Worm (Caenorhabditis elegans) whole organism, L1 larva: Measurements from ENCODE around the gene exos-4.1.

ENCODE experiments used
- C34B4.2 ChIP-seq: sonication (generic microtip); optimal IDR thresholded peaks from 2 replicates; lab custom pipeline; 2017; ENCODE audit warnings: mild to moderate bottlenecking, missing genetic modification characterization, missing compliant biosample characterization
- aha-1 ChIP-seq: fragments of 150-350 bp; optimal IDR thresholded peaks from 2 replicates; lab custom pipeline; 2014; ENCODE audit warnings: missing biosample characterization, missing genetic modification characterization
- alr-1 ChIP-seq: fragments of 200-800 bp; sonication (Bioruptor generic); optimal IDR thresholded peaks from 2 replicates; lab custom pipeline; 2018; ENCODE audit warnings: borderline replicate concordance, mild to moderate bottlenecking, missing genetic modification characterization, missing compliant biosample characterization
- aly-2 ChIP-seq: fragments of 150-350 bp; optimal IDR thresholded peaks from 2 replicates; lab custom pipeline; 2014; ENCODE audit warnings: missing biosample characterization, missing genetic modification characterization
- ama-1 ChIP-seq: fragments of 150-350 bp; optimal IDR thresholded peaks from 2 replicates; lab custom pipeline; 2014
- ceh-63 ChIP-seq: fragments of 200-800 bp; sonication (Bioruptor generic); optimal IDR thresholded peaks from 2 replicates; lab custom pipeline; 2018; ENCODE audit warnings: mild to moderate bottlenecking, missing genetic modification characterization, missing compliant biosample characterization
- ceh-82 ChIP-seq, 3 experiments: fragments of 150-350 bp in 1 of 3; sonication (generic microtip) in 2 of 3; optimal IDR thresholded peaks; 2 replicates each; lab custom pipeline; 2014 to 2017; ENCODE audit warnings: missing biosample characterization in 3 of 3, missing genetic modification characterization in 3 of 3
- ceh-90 ChIP-seq: sonication (generic microtip); optimal IDR thresholded peaks from 2 replicates; lab custom pipeline; 2016; ENCODE audit warnings: missing genetic modification characterization, missing compliant biosample characterization
- dpl-1 ChIP-seq, 3 experiments: fragments of 150-350 bp in 2 of 3; sonication (generic microtip) in 1 of 3; optimal IDR thresholded peaks; 2 replicates each; lab custom pipeline; 2014 to 2017; ENCODE audit warnings: missing biosample characterization in 3 of 3, missing genetic modification characterization in 3 of 3, missing genetic modification reagents in 3 of 3
- dsc-1 ChIP-seq: sonication (generic microtip); optimal IDR thresholded peaks from 2 replicates; lab custom pipeline; 2016; ENCODE audit warnings: mild to moderate bottlenecking, missing genetic modification characterization, missing compliant biosample characterization
- egl-13 ChIP-seq: sonication (generic microtip); optimal IDR thresholded peaks from 2 replicates; lab custom pipeline; 2016; ENCODE audit warnings: missing genotype, missing genetic modification reagents, missing genetic modification characterization, missing compliant biosample characterization
- elt-3 ChIP-seq, 6 experiments: fragments of 150-350 bp in 1 of 6; sonication (generic microtip); optimal IDR thresholded peaks; 2 replicates each; lab custom pipeline; 2017 to 2018; ENCODE audit warnings: missing biosample characterization in 6 of 6, missing genetic modification characterization in 6 of 6, inconsistent platforms in 1 of 6
- ets-5 ChIP-seq: fragments of 200-800 bp; sonication (Bioruptor generic); IDR thresholded peaks from 2 replicates; pipeline ENCODE4 v1.3.6; 2022; ENCODE audit warnings: missing genetic modification characterization, missing compliant biosample characterization
- fkh-10 ChIP-seq: sonication (generic microtip); optimal IDR thresholded peaks from 2 replicates; lab custom pipeline; 2017; ENCODE audit warnings: missing biosample characterization, missing genetic modification reagents, missing genetic modification characterization
- fkh-8 ChIP-seq: sonication (generic microtip); optimal IDR thresholded peaks from 2 replicates; lab custom pipeline; 2016; ENCODE audit warnings: mild to moderate bottlenecking, missing genetic modification characterization, missing compliant biosample characterization
- hpl-2 ChIP-seq: fragments of 150-350 bp; optimal IDR thresholded peaks from 2 replicates; lab custom pipeline; 2014; ENCODE audit warnings: missing biosample characterization, missing genetic modification reagents, missing genetic modification characterization
- jun-1 ChIP-seq: fragments of 150-350 bp; optimal IDR thresholded peaks from 2 replicates; lab custom pipeline; 2014; ENCODE audit warnings: missing biosample characterization, missing genetic modification reagents, missing genetic modification characterization
- lin-13 ChIP-seq: fragments of 150-350 bp; optimal IDR thresholded peaks from 2 replicates; lab custom pipeline; 2014; ENCODE audit warnings: missing biosample characterization, missing genetic modification reagents, missing genetic modification characterization
- lin-14 ChIP-seq: fragments of 200-800 bp; sonication (Bioruptor generic); optimal IDR thresholded peaks from 2 replicates; lab custom pipeline; 2018; ENCODE audit warnings: mild to moderate bottlenecking, missing genetic modification characterization, moderate library complexity, missing compliant biosample characterization
- lin-15B ChIP-seq: fragments of 150-350 bp; sonication (generic microtip); optimal IDR thresholded peaks from 3 replicates; lab custom pipeline; 2014; ENCODE audit warnings: missing biosample characterization, missing genetic modification characterization
- lin-35 ChIP-seq, 2 experiments: fragments of 150-350 bp; optimal IDR thresholded peaks; 2 replicates each; lab custom pipeline; 2014; ENCODE audit warnings: missing biosample characterization in 2 of 2, missing genetic modification characterization in 2 of 2, missing genetic modification reagents in 2 of 2
- lin-39 ChIP-seq: fragments of 150-350 bp; optimal IDR thresholded peaks from 2 replicates; lab custom pipeline; 2014; ENCODE audit warnings: missing biosample characterization, missing genetic modification reagents, missing genetic modification characterization
- lir-3 ChIP-seq: sonication (generic microtip); optimal IDR thresholded peaks from 2 replicates; lab custom pipeline; 2016; ENCODE audit warnings: mild to moderate bottlenecking, missing genetic modification characterization, moderate library complexity, missing compliant biosample characterization; ENCODE audit not compliant: poor library complexity
- lsy-2 ChIP-seq, 2 experiments: fragments of 150-350 bp; optimal IDR thresholded peaks; 2 replicates each; lab custom pipeline; 2014; ENCODE audit warnings: missing biosample characterization in 2 of 2, missing genetic modification characterization in 2 of 2
- mdl-1 ChIP-seq, 2 experiments: fragments of 150-350 bp; optimal IDR thresholded peaks; 2 replicates each; lab custom pipeline; 2014 to 2017; ENCODE audit warnings: missing biosample characterization in 2 of 2, missing genetic modification characterization in 2 of 2, inconsistent platforms in 1 of 2
- mef-2 ChIP-seq: fragments of 150-350 bp; optimal IDR thresholded peaks from 2 replicates; lab custom pipeline; 2014; ENCODE audit warnings: missing biosample characterization, missing genetic modification characterization
- mep-1 ChIP-seq: fragments of 150-350 bp; optimal IDR thresholded peaks from 2 replicates; lab custom pipeline; 2014; ENCODE audit warnings: missing biosample characterization, missing genetic modification characterization
- nhr-12 ChIP-seq: sonication (generic microtip); optimal IDR thresholded peaks from 2 replicates; lab custom pipeline; 2017; ENCODE audit warnings: missing biosample characterization, missing genetic modification characterization
- nhr-19 ChIP-seq: fragments of 200-800 bp; sonication (Bioruptor generic); conservative IDR thresholded peaks from 2 replicates; pipeline ENCODE4 v1.3.6; 2022; ENCODE audit warnings: missing genetic modification characterization, missing compliant biosample characterization
- nhr-20 ChIP-seq: sonication (generic microtip); optimal IDR thresholded peaks from 2 replicates; lab custom pipeline; 2016; ENCODE audit warnings: mild to moderate bottlenecking, missing genetic modification characterization, missing compliant biosample characterization
- nhr-237 ChIP-seq: fragments of 150-350 bp; optimal IDR thresholded peaks from 2 replicates; lab custom pipeline; 2014; ENCODE audit warnings: missing biosample characterization, missing genetic modification characterization
- nhr-47 ChIP-seq: sonication (generic microtip); optimal IDR thresholded peaks from 2 replicates; lab custom pipeline; 2016; ENCODE audit warnings: mild to moderate bottlenecking, missing genetic modification characterization, moderate library complexity, missing compliant biosample characterization
- nhr-71 ChIP-seq: sonication (generic microtip); optimal IDR thresholded peaks from 2 replicates; lab custom pipeline; 2016; ENCODE audit warnings: mild to moderate bottlenecking, missing genetic modification characterization, moderate library complexity, missing compliant biosample characterization
- nhr-84 ChIP-seq: sonication (generic microtip); optimal IDR thresholded peaks from 2 replicates; lab custom pipeline; 2017; ENCODE audit warnings: missing biosample characterization, missing genetic modification characterization
- pqm-1 ChIP-seq: sonication (generic microtip); optimal IDR thresholded peaks from 3 replicates; lab custom pipeline; 2017; ENCODE audit warnings: missing biosample characterization, missing genetic modification characterization
- skn-1 ChIP-seq: fragments of 150-350 bp; optimal IDR thresholded peaks from 2 replicates; lab custom pipeline; 2014; ENCODE audit warnings: missing biosample characterization, missing genetic modification characterization
- snpc-4 ChIP-seq: fragments of 150-350 bp; optimal IDR thresholded peaks from 2 replicates; lab custom pipeline; 2014; ENCODE audit warnings: missing biosample characterization, missing genetic modification characterization
- snu-23 ChIP-seq: sonication (generic microtip); optimal IDR thresholded peaks from 2 replicates; lab custom pipeline; 2016; ENCODE audit warnings: missing genetic modification characterization, missing compliant biosample characterization
- sptf-1 ChIP-seq: fragments of 150-350 bp; optimal IDR thresholded peaks from 2 replicates; lab custom pipeline; 2014; ENCODE audit warnings: missing biosample characterization, missing genetic modification characterization
- sup-37 ChIP-seq: fragments of 200-800 bp; sonication (Bioruptor generic); optimal IDR thresholded peaks from 2 replicates; lab custom pipeline; 2018; ENCODE audit warnings: mild to moderate bottlenecking, missing genetic modification characterization, missing compliant biosample characterization
- tlp-1 ChIP-seq: fragments of 150-350 bp; optimal IDR thresholded peaks from 2 replicates; lab custom pipeline; 2014; ENCODE audit warnings: missing biosample characterization, missing genetic modification characterization
- unc-130 ChIP-seq: fragments of 150-350 bp; optimal IDR thresholded peaks from 2 replicates; lab custom pipeline; 2017; ENCODE audit warnings: missing biosample characterization, missing genetic modification characterization, inconsistent platforms
- unc-30 ChIP-seq: sonication (generic microtip); optimal IDR thresholded peaks from 2 replicates; lab custom pipeline; 2017; ENCODE audit warnings: missing biosample characterization, missing genetic modification characterization
- unc-86 ChIP-seq: sonication (generic microtip); optimal IDR thresholded peaks from 2 replicates; lab custom pipeline; 2016; ENCODE audit warnings: missing genetic modification characterization, missing compliant biosample characterization
- vab-15 ChIP-seq: sonication (generic microtip); optimal IDR thresholded peaks from 2 replicates; lab custom pipeline; 2017; ENCODE audit warnings: missing genotype, mild to moderate bottlenecking, missing genetic modification characterization, missing compliant biosample characterization
- ztf-11 ChIP-seq, 2 experiments: sonication (generic microtip); optimal IDR thresholded peaks; 2 replicates each; lab custom pipeline; 2016 to 2017; ENCODE audit warnings: missing genetic modification characterization in 2 of 2, missing biosample characterization in 1 of 2, missing compliant biosample characterization in 1 of 2
- ztf-4 ChIP-seq: fragments of 150-350 bp; optimal IDR thresholded peaks from 2 replicates; lab custom pipeline; 2014; ENCODE audit warnings: missing biosample characterization, missing genetic modification characterization

Gene exos-4.1

DNA sequence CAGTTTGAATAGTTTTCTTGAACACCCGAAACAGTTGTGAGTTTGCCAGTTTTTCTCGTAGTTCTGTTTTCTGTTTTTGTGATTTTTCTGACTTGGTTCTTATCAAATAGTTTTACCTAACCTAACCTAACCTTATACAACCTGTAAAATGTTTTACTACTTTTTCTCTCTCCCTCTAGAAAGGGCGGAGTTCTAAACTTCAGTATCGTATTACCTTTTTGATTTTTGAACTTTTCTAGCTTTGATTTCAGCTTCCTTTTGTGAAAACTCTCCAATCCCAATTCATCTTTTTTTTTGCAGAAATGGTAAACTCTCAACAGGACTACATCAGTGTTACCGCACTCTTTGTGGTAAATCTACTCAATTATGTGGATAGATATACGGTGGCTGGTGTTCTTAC lies 12.1 kb upstream of the exos-4.1 start, which contains the start of gene spin-2:
Gene spin-2, plus strand, starts transcription at position 301 of the 400 bp plus-strand sequence.
- no peak for TF ChIP-seq mef-2
- no peak for TF ChIP-seq ceh-90 (tag; lab: Kevin White, UChicago)
- TF ChIP-seq nhr-71 = no peak
- no peak for TF ChIP-seq C34B4.2 (tag; lab: Kevin White, UChicago)
- TF ChIP-seq pqm-1 = no peak
- no peak for TF ChIP-seq mep-1 (tag; lab: Kevin White, UChicago)
- TF ChIP-seq nhr-237 (tag; lab: Kevin White, UChicago) = no peak
- TF ChIP-seq aly-2 = no peak
- TF ChIP-seq ztf-11 (tag; optimal IDR thresholded peaks at IDR 0.05; lab: Kevin White, UChicago) = no peak

DNA sequence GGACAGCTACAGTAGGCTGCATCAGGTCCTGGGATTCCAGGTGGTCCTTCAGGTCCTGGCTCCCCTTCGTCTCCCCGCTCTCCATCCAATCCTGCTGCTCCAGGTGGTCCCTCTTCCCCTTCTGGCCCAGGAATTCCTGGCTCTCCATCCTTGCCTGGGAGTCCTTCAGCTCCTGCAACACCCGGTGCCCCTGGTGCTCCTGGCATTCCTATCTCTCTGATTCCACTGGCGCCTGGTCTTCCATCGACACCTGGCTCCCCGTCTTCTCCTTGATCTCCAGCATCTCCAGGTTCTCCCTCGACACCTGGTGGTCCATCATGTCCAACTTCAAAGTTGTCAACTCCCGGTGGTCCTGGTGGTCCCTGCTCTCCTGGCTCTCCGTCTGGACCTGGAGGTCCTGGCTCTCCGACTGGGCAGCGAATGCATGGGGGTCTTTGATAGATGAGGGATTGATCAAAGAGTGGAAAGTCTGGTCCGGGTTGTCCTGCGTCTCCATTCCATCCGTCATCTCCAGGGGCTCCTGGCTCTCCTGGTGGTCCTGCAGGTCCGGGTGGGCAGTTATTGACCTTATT lies 9.0 kb upstream of the exos-4.1 start:
- TF ChIP-seq aha-1 (tag; lab: Kevin White, UChicago) (no peak), C34B4.2 (tag; lab: Kevin White, UChicago) (no peak), elt-3 (tag; optimal IDR thresholded peaks at IDR 0.05; lab: Kevin White, UChicago) (no peak), mef-2 (no peak), lsy-2 (tag; optimal IDR thresholded peaks at IDR 0.05; lab: Kevin White, UChicago) (no peak), unc-130 (tag; lab: Kevin White, UChicago) (no peak), lin-39 (tag; lab: Kevin White, UChicago) (no peak), vab-15 (tag; lab: Kevin White, UChicago) (no peak), fkh-10 (GFP tag; lab: Kevin White, UChicago) (no peak), nhr-84 (no peak), unc-30 (tag; lab: Kevin White, UChicago) (no peak), dpl-1 (GFP tag; optimal IDR thresholded peaks at IDR 0.05; lab: Kevin White, UChicago) (no peak), ztf-4 (no peak), egl-13 (no peak), nhr-12 (tag; lab: Kevin White, UChicago) (no peak), ets-5 (GFP tag; lab: Robert Waterston, UW) (no peak), mdl-1 (tag; optimal IDR thresholded peaks at IDR 0.05; lab: Kevin White, UChicago) (no peak), unc-86 (tag; lab: Kevin White, UChicago) (no peak), ceh-63 (GFP tag; lab: Kevin White, UChicago) (no peak)

DNA sequence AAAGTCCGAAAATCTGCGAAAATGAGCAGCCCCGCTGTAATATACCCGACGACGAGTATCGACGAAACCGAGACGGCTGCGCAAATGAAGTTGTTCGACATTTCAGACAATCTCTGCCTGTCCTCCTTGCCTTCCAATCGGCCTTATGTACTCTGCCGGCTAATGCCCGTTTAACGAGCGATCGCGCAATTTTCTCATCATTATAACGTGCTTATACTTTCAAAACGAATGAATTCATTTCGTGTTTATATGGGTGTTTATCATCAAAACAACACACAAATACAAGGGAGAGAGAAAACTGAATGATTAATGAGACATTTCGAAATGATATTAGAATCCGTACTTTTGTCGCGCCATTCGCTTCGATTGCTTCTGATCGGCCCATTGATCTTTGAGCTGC lies 7.8 kb upstream of the exos-4.1 start, which contains the start of gene col-132:
Gene col-132, minus strand, starts transcription at position 101 of the 400 bp plus-strand sequence.
- TF ChIP-seq lin-15B = no peak
- no peak for TF ChIP-seq ama-1 (lab: Kevin White, UChicago)
- TF ChIP-seq nhr-71 = no peak
- TF ChIP-seq sup-37 = no peak

DNA sequence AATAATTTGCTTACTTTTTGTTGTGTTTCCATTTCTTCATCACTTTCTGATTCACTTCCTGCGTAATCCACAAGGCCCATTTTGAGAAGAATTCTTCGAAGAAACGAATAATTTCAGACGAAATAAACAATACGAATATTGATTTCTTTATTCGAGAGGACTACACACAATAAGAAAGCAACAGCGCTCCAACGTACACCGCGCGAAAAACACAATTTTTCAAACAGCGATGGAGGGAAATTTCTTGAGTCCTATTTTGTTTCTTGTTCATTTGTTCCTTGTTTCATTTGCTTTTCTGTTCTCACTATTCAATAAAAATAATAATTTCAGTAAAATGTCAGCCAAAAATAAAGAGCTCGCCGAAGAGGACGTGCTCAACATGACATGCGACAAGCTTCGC lies 5.1 kb upstream of the exos-4.1 start, which contains the start of the genes prcc-1 and C39E9.12:
Gene prcc-1, minus strand, starts transcription at position 119 of the 400 bp plus-strand sequence.
Gene C39E9.12, plus strand, starts transcription at position 331 of the 400 bp plus-strand sequence.
- no peak for TF ChIP-seq alr-1 (tag; lab: Kevin White, UChicago)
- peak; percentile 66 for TF ChIP-seq skn-1 (tag; lab: Kevin White, UChicago)
- TF ChIP-seq fkh-8 = peak; percentile 56
- peak; percentile 37 for TF ChIP-seq unc-86 (tag; lab: Kevin White, UChicago)
- peak; percentile 69 for TF ChIP-seq lin-13
- TF ChIP-seq snpc-4 (tag; lab: Kevin White, UChicago) = no peak
- peak; percentile 43; the same call in 1 of the 2 replicates for TF ChIP-seq nhr-19 (GFP tag; lab: Robert Waterston, UW)
- TF ChIP-seq lir-3 (tag; lab: Kevin White, UChicago) = peak; percentile 10
- TF ChIP-seq lin-14 (GFP tag; lab: Kevin White, UChicago) = peak; percentile 67
- peak; percentile 27 to 78 (median 63) for TF ChIP-seq ceh-82 (tag; optimal IDR thresholded peaks at IDR 0.05; lab: Kevin White, UChicago)
- peak; percentile 75 for TF ChIP-seq nhr-47 (tag; lab: Kevin White, UChicago)
- TF ChIP-seq sup-37 = no peak
- TF ChIP-seq sptf-1 (tag; lab: Kevin White, UChicago) = no peak
- TF ChIP-seq ets-5 (GFP tag; lab: Robert Waterston, UW) = no peak
- TF ChIP-seq dsc-1 (tag; lab: Kevin White, UChicago) = peak; percentile 21
- TF ChIP-seq nhr-84 = no peak
- TF ChIP-seq hpl-2 (GFP tag; lab: Kevin White, UChicago) = no peak
- peak; percentile 40 for TF ChIP-seq jun-1 (tag; lab: Kevin White, UChicago)
- TF ChIP-seq nhr-20 (tag; lab: Kevin White, UChicago) = peak; percentile 53
- TF ChIP-seq tlp-1 = no peak
- peak; percentile 80 for TF ChIP-seq snu-23 (GFP tag; lab: Kevin White, UChicago)
- TF ChIP-seq elt-3 (tag; optimal IDR thresholded peaks at IDR 0.05; lab: Kevin White, UChicago) = peak in 1 of 6 experiments; percentile 67
- TF ChIP-seq lin-35 (GFP tag; optimal IDR thresholded peaks at IDR 0.05; lab: Kevin White, UChicago) = peak; percentile 92 to 97
- peak; percentile 73 for TF ChIP-seq nhr-71
- peak; percentile 73 to 91 for TF ChIP-seq lsy-2 (tag; optimal IDR thresholded peaks at IDR 0.05; lab: Kevin White, UChicago)
